Worm (Caenorhabditis elegans) whole organism, L2 larva: ENCODE data around the gene Y50D4C.5.

Experiments
- C34F6.9 ChIP-seq: fragments of 150-350 bp; optimal IDR thresholded peaks from 2 replicates; lab custom pipeline; 2014; ENCODE audit warnings: missing biosample characterization, missing genetic modification characterization
- Y55F3AM.14 ChIP-seq: fragments of 200-800 bp; sonication (Bioruptor generic); optimal IDR thresholded peaks from 2 replicates; lab custom pipeline; 2018; ENCODE audit warnings: mild to moderate bottlenecking, missing genetic modification characterization, missing compliant biosample characterization
- ZK546.5 ChIP-seq: sonication (generic microtip); optimal IDR thresholded peaks from 2 replicates; lab custom pipeline; 2017; ENCODE audit warnings: missing biosample characterization, missing genetic modification characterization
- alr-1 ChIP-seq: fragments of 150-350 bp; optimal IDR thresholded peaks from 2 replicates; lab custom pipeline; 2014; ENCODE audit warnings: missing biosample characterization, missing genetic modification characterization
- aly-2 ChIP-seq: fragments of 150-350 bp; optimal IDR thresholded peaks from 2 replicates; lab custom pipeline; 2014; ENCODE audit warnings: missing biosample characterization, missing genetic modification characterization
- ama-1 ChIP-seq: fragments of 150-350 bp; optimal IDR thresholded peaks from 2 replicates; lab custom pipeline; 2018; ENCODE audit warnings: inconsistent platforms
- blmp-1 ChIP-seq: sonication (generic microtip); optimal IDR thresholded peaks from 2 replicates; lab custom pipeline; 2017; ENCODE audit warnings: missing genetic modification characterization, mild to moderate bottlenecking, missing compliant biosample characterization, antibody characterized with exemption, moderate library complexity; ENCODE audit not compliant: insufficient read depth
- ceh-16 ChIP-seq: fragments of 150-350 bp; optimal IDR thresholded peaks from 2 replicates; lab custom pipeline; 2014; ENCODE audit warnings: missing biosample characterization, missing genetic modification characterization
- crh-2 ChIP-seq: sonication (generic microtip); optimal IDR thresholded peaks from 2 replicates; lab custom pipeline; 2017; ENCODE audit warnings: missing biosample characterization, missing genetic modification characterization
- fos-1 ChIP-seq: fragments of 150-350 bp; optimal IDR thresholded peaks from 2 replicates; lab custom pipeline; 2014; ENCODE audit warnings: missing biosample characterization, missing genetic modification characterization
- gmeb-1 ChIP-seq: fragments of 150-350 bp; optimal IDR thresholded peaks from 2 replicates; lab custom pipeline; 2014; ENCODE audit warnings: missing biosample characterization, missing genetic modification characterization
- lin-13 ChIP-seq: fragments of 150-350 bp; optimal IDR thresholded peaks from 2 replicates; lab custom pipeline; 2014; ENCODE audit warnings: missing biosample characterization, missing genetic modification reagents, missing genetic modification characterization
- lin-39 ChIP-seq: fragments of 150-350 bp; optimal IDR thresholded peaks from 2 replicates; lab custom pipeline; 2014; ENCODE audit warnings: missing biosample characterization, missing genetic modification reagents, missing genetic modification characterization
- lsy-2 ChIP-seq, 2 experiments: fragments of 150-350 bp in 1 of 2; sonication (generic microtip) in 1 of 2; optimal IDR thresholded peaks; 2 replicates each; lab custom pipeline; 2014 to 2017; ENCODE audit warnings: missing biosample characterization in 2 of 2, missing genetic modification characterization in 2 of 2
- mab-5 ChIP-seq: fragments of 150-350 bp; optimal IDR thresholded peaks from 2 replicates; lab custom pipeline; 2014; ENCODE audit warnings: missing biosample characterization, missing genetic modification characterization
- mbf-1 ChIP-seq: sonication (generic microtip); optimal IDR thresholded peaks from 2 replicates; lab custom pipeline; 2017; ENCODE audit warnings: missing biosample characterization, missing genetic modification characterization
- nhr-10 ChIP-seq: sonication (generic microtip); optimal IDR thresholded peaks from 2 replicates; lab custom pipeline; 2017; ENCODE audit warnings: missing biosample characterization, missing genetic modification characterization
- nhr-11 ChIP-seq: fragments of 150-350 bp; optimal IDR thresholded peaks from 2 replicates; lab custom pipeline; 2014; ENCODE audit warnings: missing biosample characterization, missing genetic modification characterization
- nhr-12 ChIP-seq: fragments of 150-350 bp; optimal IDR thresholded peaks from 2 replicates; lab custom pipeline; 2014; ENCODE audit warnings: missing biosample characterization, missing genetic modification characterization
- nhr-129 ChIP-seq: fragments of 150-350 bp; optimal IDR thresholded peaks from 2 replicates; lab custom pipeline; 2014; ENCODE audit warnings: missing biosample characterization, missing genetic modification characterization
- nhr-23 ChIP-seq: fragments of 150-350 bp; optimal IDR thresholded peaks from 2 replicates; lab custom pipeline; 2014; ENCODE audit warnings: missing biosample characterization, missing genetic modification reagents, missing genetic modification characterization
- nhr-237 ChIP-seq: fragments of 150-350 bp; optimal IDR thresholded peaks from 2 replicates; lab custom pipeline; 2014; ENCODE audit warnings: missing biosample characterization, missing genetic modification characterization
- nhr-77 ChIP-seq: fragments of 150-350 bp; optimal IDR thresholded peaks from 2 replicates; lab custom pipeline; 2014; ENCODE audit warnings: missing biosample characterization, missing genetic modification characterization
- peb-1 ChIP-seq: fragments of 150-350 bp; optimal IDR thresholded peaks from 2 replicates; lab custom pipeline; 2014; ENCODE audit warnings: missing biosample characterization, missing genetic modification characterization
- skn-1 ChIP-seq: sonication (generic microtip); optimal IDR thresholded peaks from 2 replicates; lab custom pipeline; 2017; ENCODE audit warnings: missing biosample characterization, missing genetic modification characterization
- sma-3 ChIP-seq: sonication (generic microtip); optimal IDR thresholded peaks from 2 replicates; lab custom pipeline; 2016; ENCODE audit warnings: missing genetic modification reagents, missing genetic modification characterization, missing compliant biosample characterization
- sma-9 ChIP-seq, 2 experiments: fragments of 150-350 bp in 1 of 2; sonication (generic microtip) in 1 of 2; optimal IDR thresholded peaks; 2 replicates each; lab custom pipeline; 2014 to 2016; ENCODE audit warnings: missing genetic modification characterization in 2 of 2, mild to moderate bottlenecking in 1 of 2, missing biosample characterization in 1 of 2, missing compliant biosample characterization in 1 of 2, missing genetic modification reagents in 1 of 2, moderate library complexity in 1 of 2
- snpc-4 ChIP-seq: fragments of 150-350 bp; optimal IDR thresholded peaks from 2 replicates; lab custom pipeline; 2014; ENCODE audit warnings: missing biosample characterization, missing genetic modification characterization
- unc-39 ChIP-seq: fragments of 150-350 bp; optimal IDR thresholded peaks from 2 replicates; lab custom pipeline; 2014; ENCODE audit warnings: missing biosample characterization, missing genetic modification characterization
- unc-55 ChIP-seq: fragments of 150-350 bp; sonication (generic microtip); optimal IDR thresholded peaks from 3 replicates; lab custom pipeline; 2014; ENCODE audit warnings: missing biosample characterization, missing genetic modification reagents, missing genetic modification characterization
- unc-62 ChIP-seq: fragments of 150-350 bp; optimal IDR thresholded peaks from 2 replicates; lab custom pipeline; 2014; ENCODE audit warnings: missing biosample characterization, missing genetic modification reagents, missing genetic modification characterization
- zag-1 ChIP-seq: fragments of 150-350 bp; optimal IDR thresholded peaks from 2 replicates; lab custom pipeline; 2014; ENCODE audit warnings: missing biosample characterization, missing genetic modification characterization

Y50D4C.5 gene

ce11 chrV:1003400-1003799 lies at the start of gene Y50D4C.5:
Gene Y50D4C.5 (minus strand): TSS chrV:1003744.
- TF ChIP-seq lin-39 (tag; lab: Kevin White, UChicago), result no peak
- no peak for TF ChIP-seq crh-2 (tag; lab: Kevin White, UChicago)
- no peak for TF ChIP-seq snpc-4 (tag; lab: Kevin White, UChicago)
- TF ChIP-seq ZK546.5 (tag; lab: Kevin White, UChicago), result no peak
- TF ChIP-seq nhr-12 (tag; lab: Kevin White, UChicago), result no peak
- no peak for TF ChIP-seq nhr-11 (tag; lab: Kevin White, UChicago)
- TF ChIP-seq alr-1 (tag; lab: Kevin White, UChicago), result no peak
- no peak for TF ChIP-seq unc-39 (tag; lab: Kevin White, UChicago)
- no peak for TF ChIP-seq mbf-1 (tag; lab: Kevin White, UChicago)

ce11 chrV:1052559-1053064 lies 49.1 kb upstream of the Y50D4C.5 start, which contains the start of gene K10C9.4:
Gene K10C9.4 (minus strand): TSS chrV:1053014.
- no peak for TF ChIP-seq unc-62 (GFP tag; lab: Kevin White, UChicago)
- no peak for TF ChIP-seq ceh-16 (tag; lab: Kevin White, UChicago)
- no peak for TF ChIP-seq sma-3 (GFP tag; lab: Kevin White, UChicago)
- TF ChIP-seq blmp-1 (tag; lab: Kevin White, UChicago), result no peak
- no peak for TF ChIP-seq lin-13 (GFP tag; lab: Kevin White, UChicago)
- TF ChIP-seq skn-1 (tag; lab: Kevin White, UChicago), result no peak
- TF ChIP-seq peb-1 (tag; lab: Kevin White, UChicago), result no peak

DNA sequence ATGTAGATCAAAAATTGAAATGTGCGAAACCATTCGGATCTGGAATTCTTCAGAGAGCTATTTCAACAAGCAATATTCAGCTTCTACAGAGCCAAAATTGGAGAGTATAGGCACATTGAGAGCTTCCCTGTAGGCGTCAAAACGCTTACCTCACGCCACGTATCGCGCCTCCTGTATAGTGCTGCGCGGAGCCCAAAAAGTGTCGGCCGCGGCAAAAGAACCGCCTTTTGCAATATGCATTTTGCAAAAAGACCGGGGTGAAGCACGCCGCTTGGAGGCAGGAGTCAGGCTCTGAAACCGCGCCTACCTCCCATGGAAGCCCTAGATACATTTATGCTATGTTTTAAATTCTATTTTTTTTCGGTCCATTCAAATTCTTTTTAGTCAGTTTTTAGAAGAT lies 48.1 kb upstream of the Y50D4C.5 start:
- no peak for TF ChIP-seq lsy-2 (tag; optimal IDR thresholded peaks at IDR 0.05; lab: Kevin White, UChicago)
- TF ChIP-seq skn-1 (tag; lab: Kevin White, UChicago), result no peak
- TF ChIP-seq unc-39 (tag; lab: Kevin White, UChicago), result no peak
- no peak for TF ChIP-seq sma-3 (GFP tag; lab: Kevin White, UChicago)
- no peak for TF ChIP-seq aly-2 (tag; lab: Kevin White, UChicago)
- TF ChIP-seq unc-62 (GFP tag; lab: Kevin White, UChicago), result no peak
- no peak for TF ChIP-seq mab-5 (tag; lab: Kevin White, UChicago)
- TF ChIP-seq Y55F3AM.14, result no peak
- TF ChIP-seq nhr-129 (tag; lab: Kevin White, UChicago), result no peak
- no peak for TF ChIP-seq gmeb-1 (tag; lab: Kevin White, UChicago)
- no peak for TF ChIP-seq nhr-10

DNA sequence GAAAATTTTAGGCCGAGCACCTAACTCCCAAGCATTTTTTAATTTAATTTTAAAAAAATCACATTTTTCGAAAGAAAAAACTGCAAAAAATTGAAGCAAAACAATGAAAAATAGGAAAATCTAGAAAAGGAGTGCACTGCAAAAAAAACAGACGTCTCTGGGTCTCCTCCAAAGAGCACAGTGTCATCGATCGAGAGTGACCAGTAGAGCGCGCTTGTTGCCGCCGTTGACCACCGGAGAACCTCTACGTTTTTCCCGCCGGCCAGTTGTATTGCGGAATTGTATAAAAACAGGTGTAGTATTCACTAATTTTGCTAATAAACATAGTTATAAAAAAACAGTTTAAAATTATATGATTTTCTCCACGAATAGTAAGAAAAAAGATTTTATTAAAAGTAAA lies 45.8 kb upstream of the Y50D4C.5 start:
- TF ChIP-seq fos-1 (tag; lab: Kevin White, UChicago) (peak; percentile 8), peb-1 (tag; lab: Kevin White, UChicago) (no peak), nhr-237 (tag; lab: Kevin White, UChicago) (no peak), zag-1 (tag; lab: Kevin White, UChicago) (no peak), nhr-77 (tag; lab: Kevin White, UChicago) (no peak), unc-55 (GFP tag; lab: Kevin White, UChicago) (peak; percentile 43), C34F6.9 (tag; lab: Kevin White, UChicago) (peak; percentile 21)

DNA sequence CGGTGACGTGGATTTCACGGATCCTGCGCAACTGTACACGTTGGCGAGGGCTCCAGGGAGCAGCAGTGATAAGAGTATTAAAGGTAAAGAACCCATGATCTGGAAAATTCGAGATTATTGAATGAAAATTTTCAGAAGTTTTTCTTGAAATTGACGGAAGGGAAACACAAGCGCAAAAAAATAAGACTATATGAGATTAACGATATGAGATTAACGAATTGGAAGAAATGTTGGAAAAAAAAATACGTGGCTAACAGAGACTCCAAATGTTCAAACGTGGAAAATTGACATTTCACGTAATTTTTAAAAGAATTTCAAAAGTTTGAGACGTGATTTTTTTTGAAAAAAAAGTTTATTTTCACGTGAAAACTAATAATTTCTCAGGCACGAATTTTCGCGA lies 44.9 kb upstream of the Y50D4C.5 start, which contains the start of gene nra-4:
TSS of gene nra-4 (minus strand) at position 101 of the 400 bp plus-strand sequence.
- TF ChIP-seq sma-3 (GFP tag; lab: Kevin White, UChicago), result no peak
- TF ChIP-seq, all 48 proteins: peak for 0

- TF ChIP-seq mab-5 (tag; lab: Kevin White, UChicago), result no peak
- TF ChIP-seq unc-39 (tag; lab: Kevin White, UChicago), result no peak
- TF ChIP-seq ama-1 (lab: Kevin White, UChicago), result no peak
- no peak for TF ChIP-seq sma-9 (GFP tag; optimal IDR thresholded peaks at IDR 0.05; lab: Kevin White, UChicago)
- no peak for TF ChIP-seq sma-9 (tag; optimal IDR thresholded peaks at IDR 0.05; lab: Kevin White, UChicago)
- TF ChIP-seq fos-1 (tag; lab: Kevin White, UChicago), result no peak
- no peak for TF ChIP-seq nhr-23 (tag; lab: Kevin White, UChicago)
- TF ChIP-seq nhr-10, result no peak
- TF ChIP-seq nhr-129 (tag; lab: Kevin White, UChicago), result no peak
- no peak for TF ChIP-seq C34F6.9 (tag; lab: Kevin White, UChicago)
- TF ChIP-seq crh-2 (tag; lab: Kevin White, UChicago), result no peak
- no peak for TF ChIP-seq zag-1 (tag; lab: Kevin White, UChicago)
- TF ChIP-seq gmeb-1 (tag; lab: Kevin White, UChicago), result no peak
- TF ChIP-seq, all 48 proteins: peak for 0
Observed at ce11 chrV:1047251-1047650, 43.7 kb upstream of the Y50D4C.5 start.
